Worm (Caenorhabditis elegans) whole organism, dauer: ENCODE data around the gene skr-14.

Experiments used
- unc-62 ChIP-seq: sonication (generic microtip); optimal IDR thresholded peaks from 2 replicates; lab custom pipeline; 2017; ENCODE audit warnings: missing biosample characterization, missing genetic modification reagents, missing genetic modification characterization

Gene skr-14

ce11 chrV:4375807-4376564, 45.4 kb downstream of the skr-14 start, which contains the start of gene F32D1.7:
Gene F32D1.7, minus strand, starts transcription at chrV:4376173.
- TF ChIP-seq unc-62 (GFP tag; lab: Kevin White, UChicago), result no peak

ce11 chrV:4374625-4375024, 46.8 kb downstream of the skr-14 start, which contains the start of gene neg-1:
Gene neg-1, minus strand, starts transcription at chrV:4374874.
- no peak for TF ChIP-seq unc-62 (GFP tag; lab: Kevin White, UChicago)

ce11 chrV:4373656-4374055, 47.7 kb downstream of the skr-14 start:
- TF ChIP-seq unc-62 (GFP tag; lab: Kevin White, UChicago), result no peak

- no peak for TF ChIP-seq unc-62 (GFP tag; lab: Kevin White, UChicago)
These were observed 48.4 kb downstream of the skr-14 start for ce11 chrV:4372986-4373385.

- TF ChIP-seq unc-62 (GFP tag; lab: Kevin White, UChicago), result no peak
These were observed 50.0 kb downstream of the skr-14 start, which contains the start of the genes gmpr-1 and fipp-1 for ce11 chrV:4371309-4371933. Gene gmpr-1, minus strand, starts transcription at chrV:4371383. Gene fipp-1, plus strand, starts transcription at chrV:4371807.
